Fruit fly (Drosophila melanogaster) whole organism, embryonic: ENCODE results near the gene Cp110.

Experiments
- Ada2b ChIP-seq: fragments of 200-800 bp; sonication (Bioruptor generic); IDR thresholded peaks from 2 replicates; pipeline ENCODE4 v1.3.6; 2022; ENCODE audit warnings: missing biosample characterization, missing genetic modification characterization
- Aef1 ChIP-seq: fragments of 200-800 bp; sonication (Bioruptor generic); IDR thresholded peaks from 3 replicates; pipeline ENCODE4 v1.3.6; 2022; ENCODE audit warnings: missing biosample characterization, missing genetic modification characterization
- BtbVII ChIP-seq: fragments of 200-800 bp; sonication (Bioruptor generic); optimal IDR thresholded peaks from 3 replicates; lab custom pipeline; 2017; ENCODE audit warnings: missing biosample characterization, mild to moderate bottlenecking, missing genetic modification characterization
- CG10267 ChIP-seq: fragments of 200-800 bp; sonication (Bioruptor generic); optimal IDR thresholded peaks from 2 replicates; lab custom pipeline; 2018; ENCODE audit warnings: missing biosample characterization, mild to moderate bottlenecking, missing genetic modification characterization, moderate library complexity
- CG10462 ChIP-seq: fragments of 200-800 bp; sonication (Bioruptor generic); optimal IDR thresholded peaks from 2 replicates; lab custom pipeline; 2016; ENCODE audit warnings: missing biosample characterization, missing genetic modification characterization
- CG11504 ChIP-seq: fragments of 200-800 bp; sonication (Bioruptor generic); optimal IDR thresholded peaks from 3 replicates; lab custom pipeline; 2019; ENCODE audit warnings: missing biosample characterization, mild to moderate bottlenecking, missing genetic modification characterization, moderate library complexity
- CG14050 ChIP-seq: fragments of 200-800 bp; sonication (Bioruptor generic); IDR thresholded peaks from 3 replicates; pipeline ENCODE4 v1.3.6; 2022; ENCODE audit warnings: missing biosample characterization, missing genetic modification characterization
- CG14860 ChIP-seq: fragments of 200-800 bp; sonication (Bioruptor generic); IDR thresholded peaks from 3 replicates; pipeline ENCODE4 v1.3.6; 2022; ENCODE audit warnings: missing biosample characterization, missing genetic modification characterization; ENCODE audit not compliant: partially characterized antibody
- CG15601 ChIP-seq: fragments of 200-800 bp; sonication (Bioruptor generic); optimal IDR thresholded peaks from 3 replicates; lab custom pipeline; 2019; ENCODE audit warnings: missing biosample characterization, mild to moderate bottlenecking, missing genetic modification characterization, moderate library complexity
- CG1647 ChIP-seq: fragments of 200-800 bp; sonication (Bioruptor generic); optimal IDR thresholded peaks from 3 replicates; lab custom pipeline; 2016; ENCODE audit warnings: missing biosample characterization, missing genetic modification characterization
- CG16813 ChIP-seq: fragments of 200-800 bp; sonication (Bioruptor generic); IDR thresholded peaks from 3 replicates; pipeline ENCODE4 v1.3.6; 2022; ENCODE audit warnings: missing biosample characterization, missing genetic modification characterization; ENCODE audit not compliant: partially characterized antibody
- CG17802 ChIP-seq: fragments of 200-800 bp; sonication (Bioruptor generic); optimal IDR thresholded peaks from 2 replicates; lab custom pipeline; 2018; ENCODE audit warnings: missing biosample characterization, mild to moderate bottlenecking, missing genetic modification characterization, moderate library complexity
- CG18599 ChIP-seq: fragments of 200-800 bp; sonication (Bioruptor generic); optimal IDR thresholded peaks from 3 replicates; lab custom pipeline; 2017; ENCODE audit warnings: missing biosample characterization, missing genetic modification characterization, mild to moderate bottlenecking, moderate library complexity, missing genetic modification reagents
- CG30020 ChIP-seq: fragments of 200-800 bp; optimal IDR thresholded peaks from 2 replicates; lab custom pipeline; 2019; ENCODE audit warnings: missing biosample characterization, mild to moderate bottlenecking, missing genetic modification characterization, moderate library complexity
- CG31441 ChIP-seq: fragments of 200-800 bp; sonication (Bioruptor generic); IDR thresholded peaks from 2 replicates; pipeline ENCODE4 v1.3.6; 2022; ENCODE audit warnings: missing biosample characterization, missing genetic modification characterization
- CG4424 ChIP-seq: fragments of 200-800 bp; sonication (Bioruptor generic); optimal IDR thresholded peaks from 3 replicates; lab custom pipeline; 2016; ENCODE audit warnings: missing biosample characterization, missing genetic modification characterization
- CG5245 ChIP-seq: fragments of 200-800 bp; sonication (Bioruptor generic); optimal IDR thresholded peaks from 3 replicates; lab custom pipeline; 2016; ENCODE audit warnings: missing biosample characterization, missing genetic modification characterization
- CG7987 ChIP-seq: fragments of 200-800 bp; sonication (Bioruptor generic); optimal IDR thresholded peaks from 2 replicates; lab custom pipeline; 2018; ENCODE audit warnings: missing biosample characterization, mild to moderate bottlenecking, missing genetic modification characterization, moderate library complexity
- CG8089 ChIP-seq: fragments of 200-800 bp; sonication (Bioruptor generic); optimal IDR thresholded peaks from 3 replicates; lab custom pipeline; 2016; ENCODE audit warnings: missing biosample characterization, missing genetic modification characterization
- CG8924 ChIP-seq: fragments of 200-800 bp; optimal IDR thresholded peaks from 3 replicates; lab custom pipeline; 2019; ENCODE audit warnings: missing biosample characterization, mild to moderate bottlenecking, missing genetic modification characterization, moderate library complexity
- CrebB ChIP-seq: fragments of 200-800 bp; sonication (Bioruptor generic); optimal IDR thresholded peaks from 3 replicates; lab custom pipeline; 2018; ENCODE audit warnings: missing biosample characterization, mild to moderate bottlenecking, missing genetic modification characterization
- Dek ChIP-seq: fragments of 200-800 bp; sonication (Bioruptor generic); optimal IDR thresholded peaks from 3 replicates; lab custom pipeline; 2019; ENCODE audit warnings: missing biosample characterization, mild to moderate bottlenecking, missing genetic modification characterization, moderate library complexity
- Dfd ChIP-seq, 2 experiments: fragments of >200 bp; optimal IDR thresholded peaks; 2 replicates each; lab custom pipeline; 2017; ENCODE audit warnings: missing biosample characterization in 2 of 2, missing genetic modification characterization in 2 of 2
- Dll ChIP-seq: fragments of 200-800 bp; sonication (Bioruptor generic); IDR thresholded peaks from 4 replicates; pipeline ENCODE4 v1.3.6; 2022; ENCODE audit warnings: missing biosample characterization, missing genetic modification characterization; ENCODE audit not compliant: partially characterized antibody
- Dp ChIP-seq: fragments of 200-800 bp; sonication (Bioruptor generic); optimal IDR thresholded peaks from 2 replicates; lab custom pipeline; 2018; ENCODE audit warnings: missing biosample characterization, mild to moderate bottlenecking, missing genetic modification characterization, moderate library complexity
- Ets97D ChIP-seq: fragments of 200-800 bp; sonication (Bioruptor generic); optimal IDR thresholded peaks from 3 replicates; lab custom pipeline; 2016; ENCODE audit warnings: missing biosample characterization, missing genetic modification characterization
- Fer2 ChIP-seq: fragments of 200-800 bp; sonication (Bioruptor generic); optimal IDR thresholded peaks from 2 replicates; lab custom pipeline; 2018; ENCODE audit warnings: missing biosample characterization, mild to moderate bottlenecking, missing genetic modification characterization, moderate library complexity
- Fer3 ChIP-seq: fragments of 200-800 bp; sonication (Bioruptor generic); optimal IDR thresholded peaks from 2 replicates; lab custom pipeline; 2018; ENCODE audit warnings: missing biosample characterization, mild to moderate bottlenecking, missing genetic modification characterization, moderate library complexity
- HLH4C ChIP-seq: fragments of 200-800 bp; sonication (Bioruptor generic); IDR thresholded peaks from 3 replicates; pipeline ENCODE4 v1.3.6; 2022; ENCODE audit warnings: missing biosample characterization, missing genetic modification characterization; ENCODE audit not compliant: partially characterized antibody
- Hsf ChIP-seq: fragments of 200-800 bp; sonication (Bioruptor generic); optimal IDR thresholded peaks from 3 replicates; lab custom pipeline; 2016; ENCODE audit warnings: missing biosample characterization, missing genetic modification characterization
- NfI ChIP-seq: fragments of 200-800 bp; sonication (Bioruptor generic); optimal IDR thresholded peaks from 3 replicates; lab custom pipeline; 2018; ENCODE audit warnings: missing biosample characterization, mild to moderate bottlenecking, missing genetic modification characterization, moderate library complexity
- Optix ChIP-seq: fragments of 200-800 bp; sonication (Bioruptor generic); IDR thresholded peaks from 3 replicates; pipeline ENCODE4 v1.3.6; 2022; ENCODE audit warnings: missing biosample characterization, missing genetic modification characterization
- Rx ChIP-seq: fragments of 200-800 bp; sonication (Bioruptor generic); IDR thresholded peaks from 2 replicates; pipeline ENCODE4 v1.3.6; 2022; ENCODE audit warnings: missing biosample characterization, missing genetic modification characterization
- Sox100B ChIP-seq: fragments of 200-800 bp; sonication (Bioruptor generic); optimal IDR thresholded peaks from 3 replicates; lab custom pipeline; 2018; ENCODE audit warnings: missing biosample characterization, mild to moderate bottlenecking, missing genetic modification characterization
- ab ChIP-seq: fragments of 200-800 bp; sonication (Bioruptor generic); optimal IDR thresholded peaks from 2 replicates; lab custom pipeline; 2016; ENCODE audit warnings: missing biosample characterization, missing genetic modification characterization
- aop ChIP-seq: fragments of 200-800 bp; sonication (Bioruptor generic); IDR thresholded peaks from 2 replicates; pipeline ENCODE4 v1.3.6; 2022; ENCODE audit warnings: missing biosample characterization, missing genetic modification characterization
- ara ChIP-seq: fragments of 200-800 bp; sonication (Bioruptor generic); IDR thresholded peaks from 2 replicates; pipeline ENCODE4 v1.3.6; 2022; ENCODE audit warnings: missing biosample characterization, missing genetic modification characterization
- crc ChIP-seq: fragments of 200-800 bp; sonication (Bioruptor generic); optimal IDR thresholded peaks from 2 replicates; lab custom pipeline; 2016; ENCODE audit warnings: missing biosample characterization, missing genetic modification characterization
- disco-r ChIP-seq: fragments of 200-800 bp; sonication (Bioruptor generic); optimal IDR thresholded peaks from 2 replicates; lab custom pipeline; 2016; ENCODE audit warnings: missing biosample characterization, missing genetic modification characterization
- eve ChIP-seq, 2 experiments: fragments of >200 bp; optimal IDR thresholded peaks; 2 replicates each; lab custom pipeline; 2017; ENCODE audit warnings: missing biosample characterization in 2 of 2, missing genetic modification characterization in 2 of 2
- gsb-n ChIP-seq: fragments of 200-800 bp; sonication (Bioruptor generic); optimal IDR thresholded peaks from 3 replicates; lab custom pipeline; 2018; ENCODE audit warnings: missing biosample characterization, mild to moderate bottlenecking, missing genetic modification characterization
- ind ChIP-seq: fragments of 200-800 bp; sonication (Bioruptor generic); optimal IDR thresholded peaks from 3 replicates; lab custom pipeline; 2016; ENCODE audit warnings: missing biosample characterization, missing genetic modification characterization
- klu ChIP-seq: fragments of 200-800 bp; sonication (Bioruptor generic); IDR thresholded peaks from 2 replicates; pipeline ENCODE4 v1.3.6; 2022; ENCODE audit warnings: missing biosample characterization, missing genetic modification characterization
- onecut ChIP-seq: fragments of 200-800 bp; sonication (Bioruptor generic); IDR thresholded peaks from 2 replicates; pipeline ENCODE4 v1.3.6; 2022; ENCODE audit warnings: missing biosample characterization, missing genetic modification characterization
- pb ChIP-seq: fragments of 200-800 bp; sonication (Bioruptor generic); optimal IDR thresholded peaks from 3 replicates; lab custom pipeline; 2016; ENCODE audit warnings: missing biosample characterization, missing genetic modification characterization
- ranshi ChIP-seq: fragments of 200-800 bp; sonication (Bioruptor generic); IDR thresholded peaks from 2 replicates; pipeline ENCODE4 v1.3.6; 2022; ENCODE audit warnings: missing biosample characterization, missing genetic modification characterization
- tna ChIP-seq: fragments of 200-800 bp; sonication (Bioruptor generic); IDR thresholded peaks from 2 replicates; pipeline ENCODE4 v1.3.6; 2022; ENCODE audit warnings: missing biosample characterization, missing genetic modification characterization; ENCODE audit not compliant: partially characterized antibody
- trem ChIP-seq: fragments of 200-800 bp; optimal IDR thresholded peaks from 3 replicates; lab custom pipeline; 2019; ENCODE audit warnings: missing biosample characterization, mild to moderate bottlenecking, missing genetic modification characterization, moderate library complexity
- vfl ChIP-seq: fragments of 200-800 bp; sonication (Bioruptor generic); optimal IDR thresholded peaks from 2 replicates; lab custom pipeline; 2016; ENCODE audit warnings: missing biosample characterization, missing genetic modification characterization
- wdn ChIP-seq: fragments of 200-800 bp; sonication (Bioruptor generic); IDR thresholded peaks from 2 replicates; pipeline ENCODE4 v1.3.6; 2022; ENCODE audit warnings: missing biosample characterization, missing genetic modification characterization
- wor ChIP-seq: fragments of 200-800 bp; sonication (Bioruptor generic); IDR thresholded peaks from 2 replicates; pipeline ENCODE4 v1.3.6; 2022; ENCODE audit warnings: missing biosample characterization, missing genetic modification characterization
- zfh1 ChIP-seq: fragments of 200-800 bp; sonication (Bioruptor generic); IDR thresholded peaks from 3 replicates; pipeline ENCODE4 v1.3.6; 2022; ENCODE audit warnings: missing biosample characterization, missing genetic modification characterization

Cp110 gene

DNA sequence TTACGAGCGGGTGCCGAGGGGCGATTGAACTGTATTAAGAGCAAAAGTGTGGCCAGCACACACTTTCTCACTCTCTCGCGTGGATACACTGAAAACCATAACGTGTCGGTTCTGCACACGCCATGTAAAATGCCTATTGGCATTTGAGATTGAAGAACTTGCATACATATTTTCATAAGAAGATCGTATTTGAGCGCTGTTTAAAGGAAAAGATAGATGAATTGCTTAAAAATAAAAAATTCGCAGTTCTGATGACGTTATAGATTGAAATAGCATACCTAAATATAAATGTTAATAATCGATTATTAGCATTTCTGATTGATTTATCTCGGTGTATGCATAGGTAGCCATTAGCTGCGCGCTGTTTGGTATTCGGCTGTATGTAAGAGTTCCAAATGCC, 27.2 kb downstream of the Cp110 start (continued):
- TF ChIP-seq tna (no peak), trem (tag; lab: Kevin White, UChicago) (no peak), CG1647 (GFP tag; lab: Kevin White, UChicago) (no peak), Rx (GFP tag; lab: Robert Waterston, UW) (no peak), CG11504 (tag; lab: Kevin White, UChicago) (no peak), aop (GFP tag; lab: Robert Waterston, UW) (no peak), Fer3 (tag; lab: Kevin White, UChicago) (no peak), NfI (GFP tag; lab: Kevin White, UChicago) (no peak), HLH4C (GFP tag; lab: Robert Waterston, UW) (no peak), Ada2b (GFP tag; lab: Robert Waterston, UW) (no peak), CG16813 (no peak), ara (GFP tag; lab: Robert Waterston, UW) (0 out of 2 replicates have a peak, but pooled peaks have one; percentile 32), crc (GFP tag; lab: Kevin White, UChicago) (no peak), Dek (tag; lab: Kevin White, UChicago) (no peak), Hsf (GFP tag; lab: Kevin White, UChicago) (peak; percentile 19), CG5245 (GFP tag; lab: Kevin White, UChicago) (no peak), CG14860 (GFP tag; lab: Robert Waterston, UW) (no peak), CG31441 (GFP tag; lab: Robert Waterston, UW) (peak; percentile 42; the same call in 1 of the 2 replicates), Optix (GFP tag; lab: Robert Waterston, UW) (no peak), CG17802 (tag; lab: Kevin White, UChicago) (no peak), pb (GFP tag; lab: Kevin White, UChicago) (no peak), CG4424 (peak; percentile 33), CG8089 (GFP tag; lab: Kevin White, UChicago) (no peak), CG10462 (GFP tag; lab: Kevin White, UChicago) (no peak), klu (GFP tag; lab: Robert Waterston, UW) (no peak), onecut (GFP tag; lab: Robert Waterston, UW) (no peak), CG8924 (tag; lab: Kevin White, UChicago) (no peak), CG15601 (tag; lab: Kevin White, UChicago) (peak; percentile 9), Fer2 (no peak), CG10267 (no peak), CG14050 (no peak), ab (no peak), Dll (no peak), eve (GFP tag; optimal IDR thresholded peaks at IDR 0.05; lab: Kevin White, UChicago) (peak in 1 of 2 experiments; percentile 40), BtbVII (no peak), Ets97D (GFP tag; lab: Kevin White, UChicago) (no peak), wor (GFP tag; lab: Robert Waterston, UW) (0 out of 2 replicates have a peak, but pooled peaks have one; percentile 33), Aef1 (no peak), wdn (GFP tag; lab: Robert Waterston, UW) (no peak), CG18599 (GFP tag; lab: Kevin White, UChicago) (no peak), ranshi (GFP tag; lab: Robert Waterston, UW) (no peak), ind (peak; percentile 37), vfl (GFP tag; lab: Kevin White, UChicago) (no peak), CG30020 (tag; lab: Kevin White, UChicago) (no peak), Sox100B (GFP tag; lab: Kevin White, UChicago) (peak; percentile 26), CG7987 (GFP tag; lab: Kevin White, UChicago) (no peak), gsb-n (tag; lab: Kevin White, UChicago) (peak; percentile 10), Dfd (GFP tag; optimal IDR thresholded peaks at IDR 0.05; lab: Kevin White, UChicago) (no peak), zfh1 (GFP tag; lab: Robert Waterston, UW) (no peak), Dp (no peak), CrebB (tag; lab: Kevin White, UChicago) (no peak), disco-r (GFP tag; lab: Kevin White, UChicago) (no peak)
